Worm (Caenorhabditis elegans): ENCODE results near the gene fbxb-85.

DNA sequence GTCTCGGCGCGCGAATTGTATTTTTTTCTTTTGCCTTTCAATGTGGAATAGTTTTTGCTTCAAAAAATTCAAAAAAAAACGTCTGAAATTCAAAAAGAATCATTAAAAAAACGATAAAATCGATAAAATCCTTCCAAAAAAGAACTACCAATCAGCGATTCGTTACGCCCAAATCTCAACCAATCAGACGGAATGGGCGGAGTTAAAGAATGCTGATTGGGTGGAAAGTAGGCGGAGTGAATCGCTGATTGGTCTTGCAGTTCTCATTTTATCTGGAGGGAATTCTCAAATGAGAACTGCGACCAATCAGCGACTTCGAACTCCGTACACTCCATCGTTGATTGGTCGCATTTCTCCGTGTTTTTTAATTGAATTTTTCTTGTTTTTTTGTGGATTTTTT, 43.6 kb downstream of the fbxb-85 start:
- TF ChIP-seq hlh-15 (tag; optimal IDR thresholded peaks at IDR 0.05), result no peak
- no peak for TF ChIP-seq tbx-2 (tag; optimal IDR thresholded peaks at IDR 0.05)
- no peak for TF ChIP-seq ama-1 (optimal IDR thresholded peaks at IDR 0.05)
- TF ChIP-seq fkh-6 (tag; optimal IDR thresholded peaks at IDR 0.05), result no peak
- TF ChIP-seq lin-11 (tag; optimal IDR thresholded peaks at IDR 0.05), result no peak
- no peak for TF ChIP-seq zip-5 (tag; optimal IDR thresholded peaks at IDR 0.05)
